Fruit fly (Drosophila melanogaster): ENCODE results near the gene CG43145.

- TF ChIP-seq Myc (optimal IDR thresholded peaks at IDR 0.05) (no peak), Sin3A (optimal IDR thresholded peaks at IDR 0.05) (no peak)
Measured at dm6 chr2L:3712949-3713416, 11.4 kb downstream of the CG43145 start, which contains the start of the genes CG31955 and CG2818.

Measured in Kc167 (cell line).